Worm (Caenorhabditis elegans): ENCODE data around the gene F32D8.14.

DNA sequence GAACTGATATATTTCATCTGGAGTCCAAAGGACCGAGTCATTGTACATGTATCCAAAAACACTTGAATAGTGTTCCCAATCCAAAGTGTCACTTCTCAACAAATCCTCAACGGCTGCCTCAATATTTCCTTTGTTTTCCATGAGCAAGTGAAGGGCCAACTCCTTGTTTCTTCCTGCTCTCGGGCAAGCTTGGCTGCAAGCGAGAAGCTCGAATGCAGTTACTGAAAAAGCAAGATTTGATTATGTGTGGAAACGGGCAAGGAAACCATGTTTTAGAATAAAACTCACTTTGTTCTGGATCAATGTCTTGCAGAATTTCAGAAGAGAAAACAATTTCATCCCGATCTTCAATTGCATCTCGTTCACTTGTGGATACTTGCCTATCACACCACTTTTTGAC lies 40.4 kb downstream of the F32D8.14 start:
- TF ChIP-seq ama-1 (optimal IDR thresholded peaks at IDR 0.05) (no peak), ceh-36 (tag; optimal IDR thresholded peaks at IDR 0.05) (no peak), tbx-11 (GFP tag; IDR thresholded peaks at IDR 0.05) (no peak), sea-1 (GFP tag; conservative IDR thresholded peaks at IDR 0.05) (no peak), tbx-37 (GFP tag; conservative IDR thresholded peaks at IDR 0.05) (no peak), pes-1 (GFP tag; IDR thresholded peaks at IDR 0.05) (no peak), B0310.2 (tag; optimal IDR thresholded peaks at IDR 0.05) (no peak)
